Fruit fly (Drosophila melanogaster) whole organism, embryonic: Measurements from ENCODE around the gene pigs.

Source experiments
- CG11398 ChIP-seq: fragments of 200-800 bp; sonication (Bioruptor generic); optimal IDR thresholded peaks from 2 replicates; lab custom pipeline; 2016; ENCODE audit warnings: missing biosample characterization, missing genetic modification characterization
- CG6654 ChIP-seq: fragments of 200-800 bp; sonication (Bioruptor generic); optimal IDR thresholded peaks from 2 replicates; lab custom pipeline; 2017; ENCODE audit warnings: missing biosample characterization, mild to moderate bottlenecking, missing genetic modification characterization
- CHES-1-like ChIP-seq: fragments of 200-800 bp; sonication (Bioruptor generic); optimal IDR thresholded peaks from 2 replicates; lab custom pipeline; 2016; ENCODE audit warnings: missing biosample characterization, missing genetic modification characterization
- Camta ChIP-seq: fragments of 200-800 bp; sonication (Bioruptor generic); optimal IDR thresholded peaks from 2 replicates; lab custom pipeline; 2016; ENCODE audit warnings: missing biosample characterization, missing genetic modification characterization
- MTF-1 ChIP-seq: fragments of 200-800 bp; sonication (Bioruptor generic); optimal IDR thresholded peaks from 2 replicates; lab custom pipeline; 2018; ENCODE audit warnings: missing biosample characterization, mild to moderate bottlenecking, missing genetic modification characterization, borderline replicate concordance
- ase ChIP-seq: fragments of 200-800 bp; sonication (Bioruptor generic); IDR thresholded peaks from 3 replicates; pipeline ENCODE4 v1.3.6; 2022; ENCODE audit warnings: missing biosample characterization, missing genetic modification characterization
- sc ChIP-seq, 3 experiments: fragments of >200 bp in 2 of 3; fragments of 200-800 bp in 1 of 3; sonication (Bioruptor generic) in 1 of 3; optimal IDR thresholded peaks; 2 replicates in 2 of 3; 3 replicates in 1 of 3; lab custom pipeline; 2017; ENCODE audit warnings: mild to moderate bottlenecking in 1 of 3, missing biosample characterization in 1 of 3, missing genetic modification characterization in 1 of 3, missing genetic modification reagents in 1 of 3
- stc ChIP-seq: fragments of 200-800 bp; sonication (Bioruptor generic); IDR thresholded peaks from 2 replicates; pipeline ENCODE4 v1.3.6; 2022; ENCODE audit warnings: missing biosample characterization, missing genetic modification characterization

DNA sequence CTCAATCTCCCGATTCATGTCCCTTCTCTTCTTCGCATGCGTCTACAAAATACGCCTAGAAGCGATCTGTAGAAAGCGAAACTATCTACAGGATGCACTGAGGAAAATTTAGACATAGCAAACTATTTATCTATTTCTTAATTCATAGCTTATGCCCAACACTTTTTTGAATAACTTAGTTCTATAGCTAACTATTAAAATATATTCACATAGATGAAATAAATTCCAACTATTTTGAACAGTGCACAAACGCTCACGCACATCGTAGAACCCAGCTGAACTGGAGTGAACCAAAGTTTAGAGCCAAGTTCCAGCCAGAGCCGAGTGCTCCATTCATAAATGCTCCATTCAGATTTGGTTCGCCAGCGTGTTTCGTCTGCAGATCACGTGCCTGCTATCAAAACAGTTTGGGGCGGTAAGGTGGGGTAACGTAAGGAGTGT lies 21.7 kb downstream of the pigs start:
- TF ChIP-seq sc (optimal IDR thresholded peaks at IDR 0.05; lab: Kevin White, UChicago), result no peak
- no peak for TF ChIP-seq sc (GFP tag; optimal IDR thresholded peaks at IDR 0.05; lab: Kevin White, UChicago)
- peak; percentile 34 for TF ChIP-seq Camta (GFP tag; lab: Kevin White, UChicago)
- TF ChIP-seq ase, result no peak
- no peak for TF ChIP-seq MTF-1 (GFP tag; lab: Kevin White, UChicago)
- no peak for TF ChIP-seq stc
- TF ChIP-seq CG6654 (GFP tag; lab: Kevin White, UChicago), result no peak
- TF ChIP-seq CG11398 (GFP tag; lab: Kevin White, UChicago), result no peak
- peak; percentile 21 for TF ChIP-seq CHES-1-like (GFP tag; lab: Kevin White, UChicago)
